Fruit fly (Drosophila melanogaster): Measurements from ENCODE around the gene Esp.

The Esp gene

dm6 chr3R:24850420-24850819 lies 8.7 kb downstream of the Esp start, which contains the start of gene CG7006 (continued):
- TF ChIP-seq CG15514 (GFP tag; optimal IDR thresholded peaks at IDR 0.05): peak; percentile 62
- TF ChIP-seq MBD-R2 (GFP tag; IDR thresholded peaks at IDR 0.05): peak; percentile 81
- peak; percentile 45 for TF ChIP-seq az2 (GFP tag; optimal IDR thresholded peaks at IDR 0.05)
- peak; percentile 35 for TF ChIP-seq Six4 (GFP tag; optimal IDR thresholded peaks at IDR 0.05)
- TF ChIP-seq dysf (GFP tag; IDR thresholded peaks at IDR 0.05): peak; percentile 51; the same call in 1 of the 3 replicates
- no peak for TF ChIP-seq grau (tag; optimal IDR thresholded peaks at IDR 0.05)
- peak; percentile 90 for TF ChIP-seq Ets97D (GFP tag; optimal IDR thresholded peaks at IDR 0.05)
- TF ChIP-seq CG34376 (GFP tag; optimal IDR thresholded peaks at IDR 0.05): peak; percentile 33
- no peak for TF ChIP-seq CG13296 (GFP tag; optimal IDR thresholded peaks at IDR 0.05)
- no peak for TF ChIP-seq CG6689 (GFP tag; IDR thresholded peaks at IDR 0.05)
- 0 out of 3 replicates have a peak, but pooled peaks have one; percentile 18 for TF ChIP-seq otp (GFP tag; IDR thresholded peaks at IDR 0.05)
- peak; percentile 76 for TF ChIP-seq CG10654 (GFP tag; optimal IDR thresholded peaks at IDR 0.05)
- peak; percentile 41; the same call in 2 of the 3 replicates for TF ChIP-seq CG14050 (GFP tag; IDR thresholded peaks at IDR 0.05)
- no peak for TF ChIP-seq dmrt99B (tag; optimal IDR thresholded peaks at IDR 0.05)
- TF ChIP-seq Mad (GFP tag; optimal IDR thresholded peaks at IDR 0.05): peak; percentile 50
- TF ChIP-seq HLH3B (GFP tag; IDR thresholded peaks at IDR 0.05): peak; percentile 65
- TF ChIP-seq HLH4C (GFP tag; IDR thresholded peaks at IDR 0.05; ENCODE audit: partially characterized antibody): peak; percentile 73
- peak; percentile 10 for TF ChIP-seq CG9727 (GFP tag; optimal IDR thresholded peaks at IDR 0.05)
- TF ChIP-seq CG4707 (GFP tag; optimal IDR thresholded peaks at IDR 0.05): no peak
- peak; percentile 68 for TF ChIP-seq CG12744 (GFP tag; optimal IDR thresholded peaks at IDR 0.05)
- TF ChIP-seq sna (GFP tag; IDR thresholded peaks at IDR 0.05; ENCODE audit: partially characterized antibody): peak; percentile 58; the same call in 1 of the 2 replicates
- no peak for TF ChIP-seq Hey (tag; optimal IDR thresholded peaks at IDR 0.05)
- TF ChIP-seq CG2116 (GFP tag; optimal IDR thresholded peaks at IDR 0.05): peak; percentile 67
- peak; percentile 37 for TF ChIP-seq schlank (tag; optimal IDR thresholded peaks at IDR 0.05)
- no peak for TF ChIP-seq Sox102F (GFP tag; optimal IDR thresholded peaks at IDR 0.05)
- no peak for TF ChIP-seq wek (GFP tag; optimal IDR thresholded peaks at IDR 0.05)
- peak; percentile 79 for TF ChIP-seq CG4617 (GFP tag; optimal IDR thresholded peaks at IDR 0.05; ENCODE audit: borderline replicate concordance)
- no peak for TF ChIP-seq C15 (GFP tag; IDR thresholded peaks at IDR 0.05)
- no peak for TF ChIP-seq usp (GFP tag; optimal IDR thresholded peaks at IDR 0.05)
- TF ChIP-seq CG32767 (GFP tag; IDR thresholded peaks at IDR 0.05): no peak
- TF ChIP-seq NK7.1 (GFP tag; optimal IDR thresholded peaks at IDR 0.05): peak; percentile 38
- peak; percentile 77 for TF ChIP-seq ci (GFP tag; IDR thresholded peaks at IDR 0.05)
- peak; percentile 69 for TF ChIP-seq inv (GFP tag; IDR thresholded peaks at IDR 0.05; ENCODE audit: partially characterized antibody)
- peak; percentile 41 for TF ChIP-seq gfzf (GFP tag; optimal IDR thresholded peaks at IDR 0.05)
- peak; percentile 89 for TF ChIP-seq Bgb (GFP tag; IDR thresholded peaks at IDR 0.05; ENCODE audit: partially characterized antibody)
- peak; percentile 52; the same call in 1 of the 2 replicates for TF ChIP-seq ssp (GFP tag; IDR thresholded peaks at IDR 0.05)
- TF ChIP-seq Dip3 (GFP tag; optimal IDR thresholded peaks at IDR 0.05): peak; percentile 75
- peak; percentile 96 for TF ChIP-seq CG9932 (GFP tag; IDR thresholded peaks at IDR 0.05)
- peak; percentile 48 for TF ChIP-seq CG17359 (tag; optimal IDR thresholded peaks at IDR 0.05)
- peak; percentile 70 for TF ChIP-seq cwo (GFP tag; optimal IDR thresholded peaks at IDR 0.05)
- peak; percentile 76 for TF ChIP-seq fu2 (GFP tag; optimal IDR thresholded peaks at IDR 0.05)
- TF ChIP-seq chinmo (GFP tag; IDR thresholded peaks at IDR 0.05; ENCODE audit: partially characterized antibody): no peak; the same call in 3 of the 4 replicates
- TF ChIP-seq Meics (GFP tag; optimal IDR thresholded peaks at IDR 0.05): peak; percentile 54
- no peak for TF ChIP-seq Tbp (GFP tag; optimal IDR thresholded peaks at IDR 0.05)
- peak; percentile 50; the same call in 1 of the 2 replicates for TF ChIP-seq CG32772 (GFP tag; IDR thresholded peaks at IDR 0.05)
- peak; percentile 2 for TF ChIP-seq CG7271 (tag; optimal IDR thresholded peaks at IDR 0.05)
- peak; percentile 74; the same call in 2 of the 3 replicates for TF ChIP-seq zfh1 (GFP tag; IDR thresholded peaks at IDR 0.05)
- TF ChIP-seq tin (GFP tag; optimal IDR thresholded peaks at IDR 0.05): peak; percentile 71
- peak; percentile 52 for TF ChIP-seq CG7556 (GFP tag; optimal IDR thresholded peaks at IDR 0.05)
- TF ChIP-seq nom (GFP tag; optimal IDR thresholded peaks at IDR 0.05): no peak
